Fruit fly (Drosophila melanogaster) whole organism, embryonic: ENCODE data around the gene mtsh.

Experiments used
- Antp ChIP-seq: fragments of 200-800 bp; sonication (Bioruptor generic); optimal IDR thresholded peaks from 3 replicates; lab custom pipeline; 2016; ENCODE audit warnings: missing biosample characterization, missing genetic modification characterization
- Bdp1 ChIP-seq: fragments of 200-800 bp; sonication (Bioruptor generic); optimal IDR thresholded peaks from 3 replicates; lab custom pipeline; 2016; ENCODE audit warnings: missing biosample characterization, missing genetic modification characterization
- Bgb ChIP-seq: fragments of 200-800 bp; sonication (Bioruptor generic); IDR thresholded peaks from 2 replicates; pipeline ENCODE4 v1.3.6; 2022; ENCODE audit warnings: missing biosample characterization, missing genetic modification characterization; ENCODE audit not compliant: partially characterized antibody
- Blimp-1 ChIP-seq: fragments of 200-800 bp; sonication (Bioruptor generic); optimal IDR thresholded peaks from 3 replicates; lab custom pipeline; 2018; ENCODE audit warnings: missing biosample characterization, missing genetic modification characterization, mild to moderate bottlenecking, moderate library complexity, missing genetic modification reagents
- CG10654 ChIP-seq: fragments of 200-800 bp; sonication (Bioruptor generic); optimal IDR thresholded peaks from 2 replicates; lab custom pipeline; 2016; ENCODE audit warnings: missing biosample characterization, missing genetic modification characterization
- CG10979 ChIP-seq: fragments of 200-800 bp; sonication (Bioruptor generic); optimal IDR thresholded peaks from 2 replicates; lab custom pipeline; 2018; ENCODE audit warnings: missing biosample characterization, mild to moderate bottlenecking, missing genetic modification characterization, moderate library complexity
- CG11093 ChIP-seq: fragments of 200-800 bp; sonication (Bioruptor generic); IDR thresholded peaks from 3 replicates; pipeline ENCODE4 v1.3.6; 2022; ENCODE audit warnings: missing biosample characterization, missing genetic modification characterization
- CG13296 ChIP-seq: fragments of 200-800 bp; sonication (Bioruptor generic); optimal IDR thresholded peaks from 3 replicates; lab custom pipeline; 2018; ENCODE audit warnings: missing biosample characterization, mild to moderate bottlenecking, missing genetic modification characterization
- CG13894 ChIP-seq: fragments of 200-800 bp; sonication (Bioruptor generic); optimal IDR thresholded peaks from 3 replicates; lab custom pipeline; 2018; ENCODE audit warnings: missing biosample characterization, mild to moderate bottlenecking, missing genetic modification characterization, moderate library complexity
- CG15011 ChIP-seq: fragments of 200-800 bp; sonication (Bioruptor generic); optimal IDR thresholded peaks from 3 replicates; lab custom pipeline; 2018; ENCODE audit warnings: missing biosample characterization, mild to moderate bottlenecking, missing genetic modification characterization
- CG17829 ChIP-seq: fragments of 200-800 bp; optimal IDR thresholded peaks from 2 replicates; lab custom pipeline; 2019; ENCODE audit warnings: missing biosample characterization, mild to moderate bottlenecking, missing genetic modification characterization, moderate library complexity
- CG32767 ChIP-seq: fragments of 200-800 bp; sonication (Bioruptor generic); IDR thresholded peaks from 2 replicates; pipeline ENCODE4 v1.3.6; 2022; ENCODE audit warnings: missing biosample characterization, missing genetic modification characterization
- CG42726 ChIP-seq: fragments of 200-800 bp; sonication (Bioruptor generic); IDR thresholded peaks from 2 replicates; pipeline ENCODE4 v1.3.6; 2022; ENCODE audit warnings: missing biosample characterization, missing genetic modification characterization; ENCODE audit not compliant: partially characterized antibody
- CG5953 ChIP-seq: fragments of 200-800 bp; sonication (Bioruptor generic); IDR thresholded peaks from 2 replicates; pipeline ENCODE4 v1.3.6; 2022; ENCODE audit warnings: missing biosample characterization, missing genetic modification characterization
- CG9876 ChIP-seq: fragments of 200-800 bp; sonication (Bioruptor generic); optimal IDR thresholded peaks from 2 replicates; lab custom pipeline; 2016; ENCODE audit warnings: missing biosample characterization, missing genetic modification characterization
- Chrac-16 ChIP-seq: fragments of 200-800 bp; sonication (Bioruptor generic); optimal IDR thresholded peaks from 3 replicates; lab custom pipeline; 2016; ENCODE audit warnings: missing biosample characterization, missing genetic modification characterization
- Dfd ChIP-seq, 2 experiments: fragments of >200 bp; optimal IDR thresholded peaks; 2 replicates each; lab custom pipeline; 2017; ENCODE audit warnings: missing biosample characterization in 2 of 2, missing genetic modification characterization in 2 of 2
- Dip2 ChIP-seq: fragments of 200-800 bp; sonication (Bioruptor generic); IDR thresholded peaks from 2 replicates; pipeline ENCODE4 v1.3.6; 2022; ENCODE audit warnings: missing biosample characterization, missing genetic modification characterization
- Dip3 ChIP-seq: fragments of 200-800 bp; sonication (Bioruptor generic); optimal IDR thresholded peaks from 3 replicates; lab custom pipeline; 2016; ENCODE audit warnings: missing biosample characterization, missing genetic modification characterization
- Ets65A ChIP-seq: fragments of 200-800 bp; sonication (Bioruptor generic); peaks from one replicate; lab custom pipeline; 2016; ENCODE audit warnings: missing biosample characterization, missing genetic modification characterization
- Fer1 ChIP-seq: fragments of 200-800 bp; sonication (Bioruptor generic); optimal IDR thresholded peaks from 2 replicates; lab custom pipeline; 2017; ENCODE audit warnings: missing biosample characterization, mild to moderate bottlenecking, missing genetic modification characterization
- HHEX ChIP-seq: fragments of 200-800 bp; sonication (Bioruptor generic); optimal IDR thresholded peaks from 3 replicates; lab custom pipeline; 2017; ENCODE audit warnings: missing biosample characterization, mild to moderate bottlenecking, missing genetic modification characterization, missing genetic modification reagents
- Hr51 ChIP-seq, 2 experiments: fragments of 200-800 bp; sonication (Bioruptor generic); optimal IDR thresholded peaks; 2 replicates in 1 of 2; 3 replicates in 1 of 2; lab custom pipeline; 2016 to 2018; ENCODE audit warnings: missing biosample characterization in 2 of 2, missing genetic modification characterization in 2 of 2, mild to moderate bottlenecking in 1 of 2, moderate library complexity in 1 of 2
- Lhr ChIP-seq: fragments of 200-800 bp; sonication (Bioruptor generic); optimal IDR thresholded peaks from 3 replicates; lab custom pipeline; 2017; ENCODE audit warnings: mild to moderate bottlenecking, missing biosample characterization, missing genetic modification reagents, missing genetic modification characterization
- MESR4 ChIP-seq: fragments of 200-800 bp; sonication (Bioruptor generic); optimal IDR thresholded peaks from 2 replicates; lab custom pipeline; 2018; ENCODE audit warnings: missing biosample characterization, mild to moderate bottlenecking, missing genetic modification characterization, moderate library complexity
- Med ChIP-seq: fragments of 200-800 bp; sonication (Bioruptor generic); peaks from one replicate; lab custom pipeline; 2016; ENCODE audit warnings: missing biosample characterization, missing genetic modification characterization, mild to moderate bottlenecking, inconsistent platforms, moderate library complexity
- Meics ChIP-seq: fragments of 200-800 bp; sonication (Bioruptor generic); optimal IDR thresholded peaks from 2 replicates; lab custom pipeline; 2017; ENCODE audit warnings: missing biosample characterization, mild to moderate bottlenecking, missing genetic modification characterization
- NFAT ChIP-seq: fragments of 200-800 bp; sonication (Bioruptor generic); IDR thresholded peaks from 2 replicates; pipeline ENCODE4 v1.3.6; 2022; ENCODE audit warnings: missing biosample characterization, missing genetic modification characterization
- NfI ChIP-seq: fragments of 200-800 bp; sonication (Bioruptor generic); optimal IDR thresholded peaks from 3 replicates; lab custom pipeline; 2018; ENCODE audit warnings: missing biosample characterization, mild to moderate bottlenecking, missing genetic modification characterization, moderate library complexity
- Sin3A ChIP-seq: fragments of >200 bp; optimal IDR thresholded peaks from 2 replicates; lab custom pipeline; 2018
- Tbp ChIP-seq: fragments of >200 bp; optimal IDR thresholded peaks from 2 replicates; lab custom pipeline; 2018; ENCODE audit warnings: missing biosample characterization, missing genetic modification characterization
- dpn ChIP-seq, 2 experiments: fragments of 200-800 bp; sonication (Bioruptor generic); optimal IDR thresholded peaks; 3 replicates each; lab custom pipeline; 2016; ENCODE audit warnings: missing biosample characterization in 2 of 2, missing genetic modification characterization in 2 of 2
- exex ChIP-seq: fragments of 200-800 bp; sonication (Bioruptor generic); optimal IDR thresholded peaks from 4 replicates; lab custom pipeline; 2018; ENCODE audit warnings: missing biosample characterization, mild to moderate bottlenecking, missing genetic modification characterization, moderate library complexity
- hbn ChIP-seq: fragments of 200-800 bp; sonication (Bioruptor generic); IDR thresholded peaks from 2 replicates; pipeline ENCODE4 v1.3.6; 2022; ENCODE audit warnings: missing biosample characterization, missing genetic modification characterization; ENCODE audit not compliant: partially characterized antibody
- insv ChIP-seq, 2 experiments: fragments of 200-800 bp; sonication (Bioruptor generic); optimal IDR thresholded peaks; 3 replicates each; lab custom pipeline; 2016 to 2018; ENCODE audit warnings: missing biosample characterization in 2 of 2, missing genetic modification characterization in 2 of 2
- klu ChIP-seq: fragments of 200-800 bp; sonication (Bioruptor generic); IDR thresholded peaks from 2 replicates; pipeline ENCODE4 v1.3.6; 2022; ENCODE audit warnings: missing biosample characterization, missing genetic modification characterization
- odd ChIP-seq: fragments of 200-800 bp; sonication (Bioruptor generic); optimal IDR thresholded peaks from 2 replicates; lab custom pipeline; 2017; ENCODE audit warnings: missing biosample characterization, mild to moderate bottlenecking, missing genetic modification characterization
- onecut ChIP-seq: fragments of 200-800 bp; sonication (Bioruptor generic); IDR thresholded peaks from 2 replicates; pipeline ENCODE4 v1.3.6; 2022; ENCODE audit warnings: missing biosample characterization, missing genetic modification characterization
- pb ChIP-seq: fragments of 200-800 bp; sonication (Bioruptor generic); optimal IDR thresholded peaks from 3 replicates; lab custom pipeline; 2016; ENCODE audit warnings: missing biosample characterization, missing genetic modification characterization
- pfk ChIP-seq: fragments of 200-800 bp; sonication (Bioruptor generic); optimal IDR thresholded peaks from 2 replicates; lab custom pipeline; 2018; ENCODE audit warnings: missing biosample characterization, mild to moderate bottlenecking, missing genetic modification characterization, moderate library complexity
- pros ChIP-seq: fragments of 200-800 bp; sonication (Bioruptor generic); optimal IDR thresholded peaks from 3 replicates; lab custom pipeline; 2019; ENCODE audit warnings: missing biosample characterization, mild to moderate bottlenecking, missing genetic modification characterization, moderate library complexity
- ranshi ChIP-seq: fragments of 200-800 bp; sonication (Bioruptor generic); IDR thresholded peaks from 2 replicates; pipeline ENCODE4 v1.3.6; 2022; ENCODE audit warnings: missing biosample characterization, missing genetic modification characterization
- repo ChIP-seq: fragments of 200-800 bp; sonication (Bioruptor generic); optimal IDR thresholded peaks from 2 replicates; lab custom pipeline; 2016; ENCODE audit warnings: missing biosample characterization, missing genetic modification characterization
- sisA ChIP-seq: fragments of 200-800 bp; sonication (Bioruptor generic); IDR thresholded peaks from 2 replicates; pipeline ENCODE4 v1.3.6; 2022; ENCODE audit warnings: missing biosample characterization, missing genetic modification characterization
- slp2 ChIP-seq: fragments of 200-800 bp; sonication (Bioruptor generic); optimal IDR thresholded peaks from 2 replicates; lab custom pipeline; 2016; ENCODE audit warnings: missing biosample characterization, missing genetic modification characterization
- tgo ChIP-seq: fragments of 200-800 bp; sonication (Bioruptor generic); IDR thresholded peaks from 3 replicates; pipeline ENCODE4 v1.3.6; 2022; ENCODE audit warnings: missing biosample characterization, missing genetic modification characterization
- trh ChIP-seq: fragments of 200-800 bp; sonication (Bioruptor generic); optimal IDR thresholded peaks from 2 replicates; lab custom pipeline; 2016; ENCODE audit warnings: missing biosample characterization, missing genetic modification characterization
- tup ChIP-seq: fragments of 200-800 bp; sonication (Bioruptor generic); optimal IDR thresholded peaks from 2 replicates; lab custom pipeline; 2016; ENCODE audit warnings: missing biosample characterization, mild to moderate bottlenecking, missing genetic modification characterization, moderate library complexity
- twi ChIP-seq: fragments of 200-800 bp; optimal IDR thresholded peaks from 2 replicates; lab custom pipeline; 2019; ENCODE audit warnings: missing biosample characterization, mild to moderate bottlenecking, missing genetic modification characterization, moderate library complexity
- tx ChIP-seq: fragments of 200-800 bp; sonication (Bioruptor generic); optimal IDR thresholded peaks from 2 replicates; lab custom pipeline; 2016; ENCODE audit warnings: missing biosample characterization, missing genetic modification characterization

Gene mtsh

dm6 chr2L:8274958-8275584, 44.6 kb downstream of the mtsh start (continued):
- TF ChIP-seq Fer1 (GFP tag; lab: Kevin White, UChicago): peak; percentile 38
- no peak for TF ChIP-seq hbn (GFP tag; lab: Robert Waterston, UW)
- no peak for TF ChIP-seq Dip2
- no peak for TF ChIP-seq Sin3A
- TF ChIP-seq NfI (GFP tag; lab: Kevin White, UChicago): peak; percentile 38
- TF ChIP-seq odd (GFP tag; lab: Kevin White, UChicago): peak; percentile 58
- TF ChIP-seq CG10654 (GFP tag; lab: Kevin White, UChicago): peak; percentile 26
- TF ChIP-seq CG5953 (GFP tag; lab: Robert Waterston, UW): no peak; the same call in 1 of the 2 replicates
- TF ChIP-seq tgo (GFP tag; lab: Robert Waterston, UW): peak; percentile 55; the same call in 2 of the 3 replicates
- TF ChIP-seq MESR4 (GFP tag; lab: Kevin White, UChicago): no peak
- peak; percentile 44 for TF ChIP-seq Meics (GFP tag; lab: Kevin White, UChicago)
- peak; percentile 34 for TF ChIP-seq HHEX (GFP tag; lab: Kevin White, UChicago)
- TF ChIP-seq trh (GFP tag; lab: Kevin White, UChicago): no peak
- peak in 1 of 2 experiments; percentile 47 for TF ChIP-seq dpn (GFP tag; optimal IDR thresholded peaks at IDR 0.05; lab: Kevin White, UChicago)
- peak; percentile 58 for TF ChIP-seq Chrac-16 (GFP tag; lab: Kevin White, UChicago)
- no peak for TF ChIP-seq Antp (GFP tag; lab: Kevin White, UChicago)
- no peak for TF ChIP-seq Tbp (GFP tag; lab: Kevin White, UChicago)
- TF ChIP-seq twi (tag; lab: Kevin White, UChicago): peak; percentile 65
- TF ChIP-seq CG13894 (tag; lab: Kevin White, UChicago): no peak
- no peak for TF ChIP-seq CG42726 (GFP tag; lab: Robert Waterston, UW)
- TF ChIP-seq Dfd (GFP tag; optimal IDR thresholded peaks at IDR 0.05; lab: Kevin White, UChicago): no peak
- TF ChIP-seq CG32767 (GFP tag; lab: Robert Waterston, UW): peak; percentile 47; the same call in 1 of the 2 replicates
- TF ChIP-seq CG13296 (GFP tag; lab: Kevin White, UChicago): no peak
- TF ChIP-seq onecut: peak; percentile 47
- peak; percentile 70 for TF ChIP-seq Blimp-1
- TF ChIP-seq pb (GFP tag; lab: Kevin White, UChicago): no peak
- no peak for TF ChIP-seq Bgb (GFP tag; lab: Robert Waterston, UW)
- no peak for TF ChIP-seq repo (GFP tag; lab: Kevin White, UChicago)
- TF ChIP-seq CG17829 (tag; lab: Kevin White, UChicago): peak; percentile 86
- no peak for TF ChIP-seq CG11093 (GFP tag; lab: Robert Waterston, UW)
- TF ChIP-seq exex: no peak
- TF ChIP-seq ranshi (GFP tag; lab: Robert Waterston, UW): peak; percentile 53; the same call in 1 of the 2 replicates
- no peak for TF ChIP-seq CG9876
- TF ChIP-seq tx (GFP tag; lab: Kevin White, UChicago): no peak
- TF ChIP-seq Med: peak; percentile 40
- TF ChIP-seq Ets65A: peak; percentile 3
- TF ChIP-seq klu (GFP tag; lab: Robert Waterston, UW): no peak
- TF ChIP-seq Hr51 (GFP tag; optimal IDR thresholded peaks at IDR 0.05; lab: Kevin White, UChicago): peak in 1 of 2 experiments; percentile 69
- TF ChIP-seq pros (GFP tag; lab: Kevin White, UChicago): no peak
- no peak for TF ChIP-seq Bdp1 (GFP tag; lab: Kevin White, UChicago)
- TF ChIP-seq pfk: no peak
- TF ChIP-seq sisA (GFP tag; lab: Robert Waterston, UW): peak; percentile 55; the same call in 1 of the 2 replicates
- TF ChIP-seq Lhr (GFP tag; lab: Kevin White, UChicago): peak; percentile 19
- TF ChIP-seq insv (GFP tag; optimal IDR thresholded peaks at IDR 0.05; lab: Kevin White, UChicago): peak in 1 of 2 experiments; percentile 17
- peak; percentile 8 for TF ChIP-seq slp2 (GFP tag; lab: Kevin White, UChicago)
- peak; percentile 49 for TF ChIP-seq CG15011 (GFP tag; lab: Kevin White, UChicago)
- TF ChIP-seq tup: no peak
- no peak for TF ChIP-seq NFAT
- TF ChIP-seq Dip3 (GFP tag; lab: Kevin White, UChicago): no peak
- peak; percentile 85 for TF ChIP-seq CG10979 (tag; lab: Kevin White, UChicago)
